Worm (Caenorhabditis elegans) whole organism, young adult: Measurements from ENCODE around the gene T25B9.3.

Experiments used
- F23B12.7 ChIP-seq: sonication (generic microtip); optimal IDR thresholded peaks from 2 replicates; lab custom pipeline; 2017; ENCODE audit warnings: missing genetic modification characterization, mild to moderate bottlenecking, missing compliant biosample characterization, antibody characterized with exemption, moderate library complexity; ENCODE audit not compliant: insufficient read depth
- ets-4 ChIP-seq: fragments of 200-800 bp; sonication (Bioruptor generic); optimal IDR thresholded peaks from 2 replicates; lab custom pipeline; 2018; ENCODE audit warnings: mild to moderate bottlenecking, missing genetic modification characterization, missing compliant biosample characterization
- hmg-20 ChIP-seq: fragments of 200-800 bp; sonication (Bioruptor generic); IDR thresholded peaks from 2 replicates; pipeline ENCODE4 v1.3.6; 2022; ENCODE audit warnings: missing genetic modification reagents, missing genetic modification characterization, missing compliant biosample characterization

ce11 chrIV:10769353-10769752, 24.8 kb downstream of the T25B9.3 start, which contains the start of gene T25B9.9:
- no peak for TF ChIP-seq ets-4 (GFP tag; lab: Kevin White, UChicago)
- TF ChIP-seq F23B12.7 = no peak
- TF ChIP-seq hmg-20 (GFP tag; lab: Robert Waterston, UW) = no peak
